Worm (Caenorhabditis elegans): Measurements from ENCODE around the gene pgm-2.

- TF ChIP-seq tbx-2 (tag; optimal IDR thresholded peaks at IDR 0.05) (no peak), ama-1 (optimal IDR thresholded peaks at IDR 0.05) (no peak), hlh-8 (tag; optimal IDR thresholded peaks at IDR 0.05) (no peak), unc-55 (GFP tag; optimal IDR thresholded peaks at IDR 0.05) (no peak), sdc-2 (tag; optimal IDR thresholded peaks at IDR 0.05) (no peak)
Measured at ce11 chrIII:13277881-13278500, 21.2 kb upstream of the pgm-2 start.
